Worm (Caenorhabditis elegans) whole organism, L4 larva: ENCODE data around the gene C53D6.4.
A peak's percentile ranks its signal among the peaks of the same experiment; 100 is the strongest.

Experiments
- F26F4.8 ChIP-seq: fragments of 200-800 bp; sonication (Bioruptor generic); conservative IDR thresholded peaks from 2 replicates; pipeline ENCODE4 v1.3.6; 2022; ENCODE audit warnings: missing genetic modification characterization, missing compliant biosample characterization
- R02D3.7 ChIP-seq: fragments of 150-350 bp; sonication (generic microtip); optimal IDR thresholded peaks from 3 replicates; lab custom pipeline; 2014; ENCODE audit warnings: missing biosample characterization, missing genetic modification characterization
- T26A8.4 ChIP-seq: fragments of 200-800 bp; sonication (Bioruptor generic); IDR thresholded peaks from 2 replicates; pipeline ENCODE4 v1.3.6; 2022; ENCODE audit warnings: missing genetic modification characterization, missing compliant biosample characterization
- Y105C5A.15 ChIP-seq: fragments of 200-800 bp; sonication (Bioruptor generic); IDR thresholded peaks from 2 replicates; pipeline ENCODE4 v1.3.6; 2022; ENCODE audit warnings: missing genetic modification characterization, missing compliant biosample characterization
- Y5F2A.4 ChIP-seq: fragments of 200-800 bp; sonication (Bioruptor generic); optimal IDR thresholded peaks from 2 replicates; lab custom pipeline; 2018; ENCODE audit warnings: mild to moderate bottlenecking, missing genetic modification characterization, missing compliant biosample characterization
- Y75B8A.6 ChIP-seq: fragments of 200-800 bp; sonication (Bioruptor generic); IDR thresholded peaks from 2 replicates; pipeline ENCODE4 v1.3.6; 2022; ENCODE audit warnings: missing genetic modification reagents, missing genetic modification characterization, missing compliant biosample characterization
- aha-1 ChIP-seq: fragments of 150-350 bp; peaks from one replicate; lab custom pipeline; 2014; ENCODE audit warnings: missing biosample characterization, missing genetic modification characterization
- aly-2 ChIP-seq: sonication (generic microtip); optimal IDR thresholded peaks from 2 replicates; lab custom pipeline; 2018; ENCODE audit warnings: missing biosample characterization, missing genetic modification characterization
- ama-1 ChIP-seq: fragments of 150-350 bp; optimal IDR thresholded peaks from 2 replicates; lab custom pipeline; 2014; ENCODE audit warnings: inconsistent platforms, mixed read lengths
- cey-2 ChIP-seq: sonication (generic microtip); optimal IDR thresholded peaks from 3 replicates; lab custom pipeline; 2017; ENCODE audit warnings: missing genetic modification characterization, mild to moderate bottlenecking, missing compliant biosample characterization, antibody characterized with exemption, borderline replicate concordance; ENCODE audit not compliant: insufficient read depth
- ctbp-1 ChIP-seq: fragments of 200-800 bp; sonication (Bioruptor generic); IDR thresholded peaks from 2 replicates; pipeline ENCODE4 v1.3.6; 2022; ENCODE audit warnings: missing genetic modification reagents, missing genetic modification characterization, missing compliant biosample characterization
- dmd-6 ChIP-seq: fragments of 200-800 bp; sonication (Bioruptor generic); IDR thresholded peaks from 2 replicates; pipeline ENCODE4 v1.3.6; 2022; ENCODE audit warnings: missing genetic modification reagents, missing genetic modification characterization, missing compliant biosample characterization
- fos-1 ChIP-seq: fragments of 150-350 bp; optimal IDR thresholded peaks from 2 replicates; lab custom pipeline; 2014; ENCODE audit warnings: missing biosample characterization, missing genetic modification characterization
- hif-1 ChIP-seq, 2 experiments: sonication (generic microtip); optimal IDR thresholded peaks; 2 replicates each; lab custom pipeline; 2016 to 2017; ENCODE audit warnings: missing compliant biosample characterization in 2 of 2, missing genetic modification characterization in 2 of 2, missing genetic modification reagents in 2 of 2, missing genotype in 2 of 2, mild to moderate bottlenecking in 1 of 2
- lin-39 ChIP-seq: fragments of 150-350 bp; optimal IDR thresholded peaks from 2 replicates; lab custom pipeline; 2014; ENCODE audit warnings: missing biosample characterization, missing genetic modification reagents, missing genetic modification characterization
- mdl-1 ChIP-seq, 2 experiments: fragments of 150-350 bp in 1 of 2; sonication (generic microtip) in 1 of 2; optimal IDR thresholded peaks; 2 replicates each; lab custom pipeline; 2014 to 2017; ENCODE audit warnings: missing biosample characterization in 2 of 2, missing genetic modification characterization in 2 of 2
- mep-1 ChIP-seq: fragments of 150-350 bp; sonication (generic microtip); optimal IDR thresholded peaks from 3 replicates; lab custom pipeline; 2014; ENCODE audit warnings: missing biosample characterization, missing genetic modification characterization
- mes-2 ChIP-seq: sonication (generic microtip); optimal IDR thresholded peaks from 2 replicates; lab custom pipeline; 2016; ENCODE audit warnings: missing genotype, mild to moderate bottlenecking, missing genetic modification characterization, missing compliant biosample characterization; ENCODE audit not compliant: poor library complexity, severe bottlenecking
- mxl-3 ChIP-seq: fragments of 200-800 bp; sonication (Bioruptor generic); optimal IDR thresholded peaks from 2 replicates; lab custom pipeline; 2018; ENCODE audit warnings: mild to moderate bottlenecking, missing genetic modification characterization, missing compliant biosample characterization
- nhr-10 ChIP-seq: fragments of 150-350 bp; optimal IDR thresholded peaks from 2 replicates; lab custom pipeline; 2014; ENCODE audit warnings: missing biosample characterization, missing genetic modification characterization
- nhr-11 ChIP-seq: fragments of 150-350 bp; optimal IDR thresholded peaks from 2 replicates; lab custom pipeline; 2014; ENCODE audit warnings: missing biosample characterization, missing genetic modification characterization
- nhr-237 ChIP-seq: sonication (generic microtip); optimal IDR thresholded peaks from 2 replicates; lab custom pipeline; 2017; ENCODE audit warnings: missing biosample characterization, missing genetic modification characterization
- nhr-28 ChIP-seq: fragments of 150-350 bp; optimal IDR thresholded peaks from 2 replicates; lab custom pipeline; 2014; ENCODE audit warnings: missing biosample characterization, missing genetic modification characterization
- nhr-48 ChIP-seq: sonication (generic microtip); optimal IDR thresholded peaks from 2 replicates; lab custom pipeline; 2016; ENCODE audit warnings: mild to moderate bottlenecking, missing genetic modification characterization, missing compliant biosample characterization
- nhr-76 ChIP-seq: fragments of 150-350 bp; optimal IDR thresholded peaks from 2 replicates; lab custom pipeline; 2014; ENCODE audit warnings: missing biosample characterization, missing genetic modification characterization
- nhr-77 ChIP-seq: fragments of 150-350 bp; optimal IDR thresholded peaks from 2 replicates; lab custom pipeline; 2014; ENCODE audit warnings: missing biosample characterization, missing genetic modification characterization
- php-3 ChIP-seq: fragments of 200-800 bp; sonication (Bioruptor generic); IDR thresholded peaks from 2 replicates; pipeline ENCODE4 v1.3.6; 2022; ENCODE audit warnings: missing genetic modification reagents, missing genetic modification characterization, missing compliant biosample characterization
- set-16 ChIP-seq: fragments of 200-800 bp; sonication (Bioruptor generic); IDR thresholded peaks from 2 replicates; pipeline ENCODE4 v1.3.6; 2022; ENCODE audit warnings: missing genetic modification reagents, missing genetic modification characterization, missing compliant biosample characterization
- skn-1 ChIP-seq: fragments of 150-350 bp; optimal IDR thresholded peaks from 2 replicates; lab custom pipeline; 2014; ENCODE audit warnings: missing biosample characterization, missing genetic modification characterization
- snpc-1.2 ChIP-seq: fragments of 200-800 bp; sonication (Bioruptor generic); IDR thresholded peaks from 2 replicates; pipeline ENCODE4 v1.3.6; 2022; ENCODE audit warnings: missing genetic modification reagents, missing genetic modification characterization, missing compliant biosample characterization
- unc-62 ChIP-seq, 3 experiments: fragments of 150-350 bp in 1 of 3; sonication (generic microtip); optimal IDR thresholded peaks in 2 of 3; peaks in 1 of 3; 1 replicate in 1 of 3; 2 replicates in 2 of 3; lab custom pipeline; 2014 to 2017; ENCODE audit warnings: missing biosample characterization in 3 of 3, missing genetic modification characterization in 3 of 3, missing genetic modification reagents in 3 of 3, missing genotype in 1 of 3
- zfp-3 ChIP-seq: fragments of 200-800 bp; sonication (Bioruptor generic); conservative IDR thresholded peaks from 2 replicates; pipeline ENCODE4 v1.3.6; 2022; ENCODE audit warnings: missing genetic modification reagents, missing genetic modification characterization, missing compliant biosample characterization
- zip-11 ChIP-seq: fragments of 200-800 bp; sonication (Bioruptor generic); IDR thresholded peaks from 2 replicates; pipeline ENCODE4 v1.3.6; 2022; ENCODE audit warnings: missing genetic modification characterization, missing compliant biosample characterization
- ztf-11 ChIP-seq: fragments of 150-350 bp; optimal IDR thresholded peaks from 2 replicates; lab custom pipeline; 2014; ENCODE audit warnings: missing biosample characterization, missing genetic modification characterization

The C53D6.4 gene

DNA sequence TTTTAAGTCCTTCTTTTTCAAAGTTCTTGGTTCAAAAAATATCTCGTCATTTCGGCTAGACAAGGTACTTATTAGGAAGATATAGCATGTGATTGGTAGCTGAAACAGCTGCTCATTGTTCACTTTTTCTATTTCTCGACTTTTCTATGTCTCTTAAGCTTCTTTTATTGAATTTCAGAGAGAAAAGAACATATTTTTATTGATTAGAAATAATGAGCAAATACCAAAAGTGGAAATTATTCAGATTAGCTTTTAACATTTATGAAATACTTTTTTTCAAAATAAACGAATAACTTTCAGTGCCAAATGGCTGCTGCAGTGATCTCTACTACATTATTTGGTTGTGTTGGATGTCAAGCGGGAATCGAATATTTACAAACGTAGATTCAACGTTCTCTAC lies 36.2 kb downstream of the C53D6.4 start, which contains the start of gene nstp-1:
nstp-1 (plus strand) TSS at position 301 of the 400 bp plus-strand sequence.
- TF ChIP-seq mes-2 (tag; lab: Kevin White, UChicago) (no peak), nhr-237 (no peak), fos-1 (no peak), mdl-1 (tag; optimal IDR thresholded peaks at IDR 0.05; lab: Kevin White, UChicago) (no peak)
- TF ChIP-seq, all 104 proteins: peak for 0

DNA sequence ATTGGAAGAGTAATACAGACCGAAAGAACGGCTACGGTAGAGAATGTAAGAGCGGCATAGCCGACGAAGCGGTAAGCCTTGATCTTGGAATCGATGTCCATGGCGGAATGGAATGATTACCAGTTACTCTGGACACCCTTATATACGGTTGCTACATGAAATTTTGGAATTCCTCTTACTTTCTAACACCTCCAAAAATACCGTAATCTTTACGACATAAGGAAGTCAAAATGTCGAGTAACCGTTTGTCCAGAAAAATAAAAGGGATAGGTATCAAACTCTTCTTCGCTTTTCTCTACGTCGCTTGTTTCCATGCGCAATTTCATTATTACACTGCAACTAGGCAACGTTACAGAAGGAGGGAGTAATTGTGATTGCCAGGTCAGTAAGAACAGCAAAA lies 41.0 kb downstream of the C53D6.4 start, which contains the start of gene col-119:
col-119 (minus strand) TSS at position 101 of the 400 bp plus-strand sequence.
- TF ChIP-seq cey-2 (tag; lab: Kevin White, UChicago) (peak; percentile 38), ama-1 (lab: Kevin White, UChicago) (no peak), mep-1 (tag; lab: Kevin White, UChicago) (no peak), Y75B8A.6 (GFP tag; lab: Robert Waterston, UW) (no peak), aha-1 (peak; percentile 18), Y105C5A.15 (GFP tag; lab: Robert Waterston, UW) (no peak), R02D3.7 (no peak), nhr-28 (tag; lab: Kevin White, UChicago) (no peak), hif-1 (tag; optimal IDR thresholded peaks at IDR 0.05; lab: Kevin White, UChicago) (no peak), set-16 (GFP tag; lab: Robert Waterston, UW) (no peak), lin-39 (tag; lab: Kevin White, UChicago) (no peak), nhr-76 (peak; percentile 22), Y5F2A.4 (no peak), fos-1 (no peak), nhr-77 (tag; lab: Kevin White, UChicago) (no peak), mxl-3 (GFP tag; lab: Kevin White, UChicago) (no peak), nhr-48 (tag; lab: Kevin White, UChicago) (no peak), nhr-11 (tag; lab: Kevin White, UChicago) (no peak), snpc-1.2 (GFP tag; lab: Robert Waterston, UW) (no peak), skn-1 (tag; lab: Kevin White, UChicago) (no peak), unc-62 (GFP tag; optimal IDR thresholded peaks at IDR 0.05 in 1 of 2; lab: Kevin White, UChicago) (no peak), unc-62 (tag; optimal IDR thresholded peaks at IDR 0.05; lab: Kevin White, UChicago) (no peak), dmd-6 (GFP tag; lab: Robert Waterston, UW) (peak; percentile 16; the same call in 1 of the 2 replicates), zip-11 (no peak)

DNA sequence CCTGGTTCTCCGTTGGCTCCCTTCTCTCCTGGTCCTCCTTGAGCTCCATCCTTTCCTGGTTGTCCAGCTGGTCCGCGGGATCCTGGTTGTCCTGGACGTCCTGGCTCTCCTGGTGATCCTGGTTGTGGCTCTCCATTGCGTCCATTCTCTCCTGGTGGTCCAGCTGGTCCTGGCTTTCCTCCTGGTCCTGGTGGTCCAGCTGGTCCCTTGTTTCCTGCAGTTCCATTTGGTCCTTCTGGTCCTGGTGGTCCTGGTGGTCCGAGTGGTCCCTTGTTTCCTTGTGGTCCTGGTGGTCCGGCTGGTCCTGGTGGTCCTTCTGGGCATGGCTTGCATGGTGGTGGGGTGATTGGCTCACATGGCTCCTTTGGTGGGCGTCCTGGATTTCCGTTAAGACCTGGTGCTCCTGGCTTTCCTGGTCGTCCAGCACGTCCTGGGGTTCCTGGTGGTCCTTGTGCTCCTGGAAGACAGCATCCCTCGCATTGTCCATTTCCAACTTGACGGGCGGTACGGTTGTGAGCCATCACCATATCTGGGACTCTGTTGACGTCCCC lies 41.6 kb downstream of the C53D6.4 start:
- TF ChIP-seq snpc-1.2 (GFP tag; lab: Robert Waterston, UW) (0 out of 2 replicates have a peak, but pooled peaks have one; percentile 24), set-16 (GFP tag; lab: Robert Waterston, UW) (peak; percentile 95), ama-1 (lab: Kevin White, UChicago) (no peak), nhr-10 (tag; lab: Kevin White, UChicago) (no peak), ctbp-1 (GFP tag; lab: Robert Waterston, UW) (peak; percentile 23; the same call in 1 of the 2 replicates)

DNA sequence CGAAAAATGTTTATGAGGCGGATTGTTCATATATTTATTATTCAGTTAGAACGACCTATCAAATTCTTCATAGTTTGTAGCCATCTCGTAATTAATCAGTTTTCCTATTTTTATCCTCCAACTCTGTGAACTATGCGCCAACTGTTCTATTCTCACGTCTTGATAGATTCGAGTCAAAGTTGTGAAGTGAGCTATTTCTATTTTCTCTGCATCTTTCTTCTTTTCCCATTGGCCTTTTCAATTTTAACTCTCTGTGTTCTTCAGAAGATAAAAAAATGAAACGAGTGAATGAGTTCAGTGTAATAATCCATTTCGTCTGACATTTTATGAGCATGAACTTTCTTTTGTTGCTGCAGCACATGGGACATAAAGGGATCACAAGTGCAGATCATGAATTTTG lies 42.7 kb downstream of the C53D6.4 start:
- peak; percentile 66 for TF ChIP-seq aha-1
- TF ChIP-seq T26A8.4 (GFP tag; lab: Robert Waterston, UW) = no peak
- 0 out of 2 replicates have a peak, but pooled peaks have one; percentile 31 for TF ChIP-seq php-3
- peak; percentile 56 for TF ChIP-seq nhr-11 (tag; lab: Kevin White, UChicago)
- TF ChIP-seq zfp-3 = no peak

DNA sequence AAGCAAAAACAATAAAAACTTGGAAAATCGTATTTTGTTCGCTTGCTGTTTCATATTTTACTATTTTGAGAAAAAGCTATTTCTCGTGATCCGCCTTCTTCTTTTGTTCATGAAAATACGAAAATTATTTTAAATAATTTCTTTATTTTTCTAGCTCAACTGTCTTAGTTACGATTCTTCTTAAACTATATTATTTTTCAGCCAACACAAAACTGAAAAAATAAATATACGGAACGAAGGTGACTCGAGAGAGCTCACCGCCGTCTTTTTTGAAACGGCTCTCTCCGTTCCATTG lies 45.5 kb downstream of the C53D6.4 start, which contains the start of gene pdzd-8:
pdzd-8 (plus strand) TSS at position 196 of the 295 bp plus-strand sequence.
- TF ChIP-seq ztf-11 (tag; lab: Kevin White, UChicago) (no peak), snpc-1.2 (GFP tag; lab: Robert Waterston, UW) (no peak), php-3 (no peak), hif-1 (tag; optimal IDR thresholded peaks at IDR 0.05; lab: Kevin White, UChicago) (no peak), aly-2 (no peak), ctbp-1 (GFP tag; lab: Robert Waterston, UW) (no peak), F26F4.8 (GFP tag; lab: Robert Waterston, UW) (no peak)
